Worm (Caenorhabditis elegans) whole organism, mixed stage, embryonic: ENCODE data around the gene vps-33.1.

Experiments
- M03D4.4 ChIP-seq: sonication (generic microtip); optimal IDR thresholded peaks from 2 replicates; lab custom pipeline; 2017; ENCODE audit warnings: mild to moderate bottlenecking, missing genetic modification characterization, missing compliant biosample characterization
- blmp-1 ChIP-seq: fragments of 150-350 bp; optimal IDR thresholded peaks from 2 replicates; lab custom pipeline; 2014; ENCODE audit warnings: missing biosample characterization, missing genetic modification characterization
- ceh-83 ChIP-seq: fragments of 200-800 bp; sonication (Bioruptor generic); optimal IDR thresholded peaks from 2 replicates; lab custom pipeline; 2018; ENCODE audit warnings: mild to moderate bottlenecking, missing genetic modification characterization, missing compliant biosample characterization
- ces-1 ChIP-seq: fragments of 150-350 bp; optimal IDR thresholded peaks from 2 replicates; lab custom pipeline; 2014; ENCODE audit warnings: missing biosample characterization, missing genetic modification reagents, missing genetic modification characterization
- drap-1 ChIP-seq: fragments of 200-800 bp; sonication (Bioruptor generic); optimal IDR thresholded peaks from 3 replicates; lab custom pipeline; 2018; ENCODE audit warnings: mild to moderate bottlenecking, missing genetic modification characterization, missing compliant biosample characterization
- elt-1 ChIP-seq: sonication (generic microtip); optimal IDR thresholded peaks from 2 replicates; lab custom pipeline; 2017; ENCODE audit warnings: missing genetic modification characterization, mild to moderate bottlenecking, missing compliant biosample characterization, antibody characterized with exemption, moderate library complexity, borderline replicate concordance; ENCODE audit not compliant: insufficient read depth
- hlh-1 ChIP-seq: fragments of 150-350 bp; optimal IDR thresholded peaks from 2 replicates; lab custom pipeline; 2014; ENCODE audit warnings: missing biosample characterization, missing genetic modification reagents, missing genetic modification characterization
- lin-13 ChIP-seq: fragments of 150-350 bp; optimal IDR thresholded peaks from 2 replicates; lab custom pipeline; 2014; ENCODE audit warnings: missing biosample characterization, missing genetic modification characterization
- lin-32 ChIP-seq: fragments of 200-800 bp; sonication (Bioruptor generic); optimal IDR thresholded peaks from 2 replicates; lab custom pipeline; 2018; ENCODE audit warnings: mild to moderate bottlenecking, missing genetic modification characterization, missing compliant biosample characterization
- mep-1 ChIP-seq: fragments of 150-350 bp; optimal IDR thresholded peaks from 2 replicates; lab custom pipeline; 2017; ENCODE audit warnings: missing biosample characterization, missing genetic modification reagents, missing genetic modification characterization, inconsistent platforms
- nhr-2 ChIP-seq: fragments of 150-350 bp; optimal IDR thresholded peaks from 2 replicates; lab custom pipeline; 2014; ENCODE audit warnings: missing biosample characterization, missing genetic modification characterization
- nhr-237 ChIP-seq: fragments of 150-350 bp; optimal IDR thresholded peaks from 2 replicates; lab custom pipeline; 2014; ENCODE audit warnings: missing biosample characterization, missing genetic modification characterization
- nhr-28 ChIP-seq: fragments of 150-350 bp; optimal IDR thresholded peaks from 2 replicates; lab custom pipeline; 2014; ENCODE audit warnings: missing biosample characterization, missing genetic modification characterization
- nhr-76 ChIP-seq: sonication (generic microtip); optimal IDR thresholded peaks from 2 replicates; lab custom pipeline; 2017; ENCODE audit warnings: missing biosample characterization, missing genetic modification characterization
- pha-4 ChIP-seq: fragments of 150-350 bp; optimal IDR thresholded peaks from 2 replicates; lab custom pipeline; 2018; ENCODE audit warnings: missing biosample characterization, missing genetic modification reagents, missing genetic modification characterization
- sptf-1 ChIP-seq: sonication (generic microtip); optimal IDR thresholded peaks from 2 replicates; lab custom pipeline; 2017; ENCODE audit warnings: mild to moderate bottlenecking, missing genetic modification characterization, moderate library complexity, missing compliant biosample characterization
- tbx-8 ChIP-seq: fragments of 200-800 bp; sonication (Bioruptor generic); optimal IDR thresholded peaks from 2 replicates; lab custom pipeline; 2018; ENCODE audit warnings: mild to moderate bottlenecking, missing genetic modification characterization, moderate library complexity, missing compliant biosample characterization
- unc-120 ChIP-seq: sonication (generic microtip); optimal IDR thresholded peaks from 2 replicates; lab custom pipeline; 2017; ENCODE audit warnings: missing genetic modification characterization, missing compliant biosample characterization; ENCODE audit not compliant: poor library complexity, severe bottlenecking
- ztf-11 ChIP-seq: fragments of 150-350 bp; optimal IDR thresholded peaks from 2 replicates; lab custom pipeline; 2014; ENCODE audit warnings: missing biosample characterization, missing genetic modification characterization

The vps-33.1 gene

ce11 chrIII:8748620-8749019, 47.9 kb downstream of the vps-33.1 start:
- TF ChIP-seq lin-13 (tag; lab: Kevin White, UChicago), result no peak
- TF ChIP-seq nhr-28 (tag; lab: Kevin White, UChicago), result no peak
- TF ChIP-seq ces-1, result no peak
- TF ChIP-seq ztf-11 (tag; lab: Kevin White, UChicago), result no peak
- TF ChIP-seq sptf-1, result no peak
- no peak for TF ChIP-seq nhr-2
- TF ChIP-seq nhr-76, result no peak
- no peak for TF ChIP-seq nhr-237 (tag; lab: Kevin White, UChicago)
- TF ChIP-seq hlh-1 (tag; lab: Kevin White, UChicago), result no peak
- TF ChIP-seq tbx-8 (GFP tag; lab: Kevin White, UChicago), result no peak
- no peak for TF ChIP-seq lin-32
- no peak for TF ChIP-seq ceh-83
- no peak for TF ChIP-seq blmp-1 (tag; lab: Kevin White, UChicago)
- TF ChIP-seq drap-1 (GFP tag; lab: Kevin White, UChicago), result no peak
- no peak for TF ChIP-seq unc-120
- no peak for TF ChIP-seq elt-1 (tag; lab: Kevin White, UChicago)
- TF ChIP-seq, all 35 proteins: peak for 0

ce11 chrIII:8749487-8749886, 48.8 kb downstream of the vps-33.1 start, which contains the start of gene sma-2:
sma-2 (plus strand) TSS chrIII:8749680.
- TF ChIP-seq nhr-237 (tag; lab: Kevin White, UChicago), result peak; percentile 7
- peak; percentile 50 for TF ChIP-seq pha-4 (tag; lab: Kevin White, UChicago)
- no peak for TF ChIP-seq M03D4.4 (tag; lab: Kevin White, UChicago)

- TF ChIP-seq mep-1 (tag; lab: Kevin White, UChicago) (no peak), elt-1 (tag; lab: Kevin White, UChicago) (peak; percentile 1)
Observed at ce11 chrIII:8750606-8751005, 49.9 kb downstream of the vps-33.1 start, which contains the start of gene ugtp-1. ugtp-1 (minus strand) TSS chrIII:8750706.
